Worm (Caenorhabditis elegans) whole organism, young adult: ENCODE results near the gene szy-20.

Experiments
- F10E7.11 ChIP-seq: sonication (generic microtip); optimal IDR thresholded peaks from 2 replicates; lab custom pipeline; 2017; ENCODE audit warnings: mild to moderate bottlenecking, missing genetic modification characterization, moderate library complexity, missing compliant biosample characterization
- F37B4.10 ChIP-seq: fragments of 200-800 bp; sonication (Bioruptor generic); IDR thresholded peaks from 2 replicates; pipeline ENCODE4 v1.3.6; 2022; ENCODE audit warnings: missing genetic modification characterization, missing compliant biosample characterization
- F39B2.1 ChIP-seq: fragments of 200-800 bp; sonication (Bioruptor generic); IDR thresholded peaks from 2 replicates; pipeline ENCODE4 v1.3.6; 2022; ENCODE audit warnings: missing genetic modification reagents, missing genetic modification characterization, missing compliant biosample characterization
- F55B11.4 ChIP-seq: sonication (generic microtip); optimal IDR thresholded peaks from 2 replicates; lab custom pipeline; 2016; ENCODE audit warnings: missing compliant biosample characterization, missing genetic modification characterization, borderline replicate concordance; ENCODE audit not compliant: insufficient read depth
- F57C9.4 ChIP-seq: sonication (generic microtip); optimal IDR thresholded peaks from 2 replicates; lab custom pipeline; 2017; ENCODE audit warnings: mild to moderate bottlenecking, missing genetic modification characterization, missing compliant biosample characterization
- K11D2.4 ChIP-seq: fragments of 200-800 bp; sonication (Bioruptor generic); IDR thresholded peaks from 2 replicates; pipeline ENCODE4 v1.3.6; 2022; ENCODE audit warnings: missing genetic modification reagents, missing genetic modification characterization, missing compliant biosample characterization
- K12H6.12 ChIP-seq: fragments of 200-800 bp; sonication (Bioruptor generic); optimal IDR thresholded peaks from 2 replicates; lab custom pipeline; 2018; ENCODE audit warnings: mild to moderate bottlenecking, missing genetic modification characterization, missing compliant biosample characterization
- T26A5.8 ChIP-seq: sonication (generic microtip); optimal IDR thresholded peaks from 2 replicates; lab custom pipeline; 2016; ENCODE audit warnings: missing genetic modification characterization, missing compliant biosample characterization
- Y53G8AR.9 ChIP-seq: fragments of 200-800 bp; sonication (Bioruptor generic); conservative IDR thresholded peaks from 2 replicates; pipeline ENCODE4 v1.3.6; 2022; ENCODE audit warnings: missing genetic modification reagents, missing genetic modification characterization, missing compliant biosample characterization
- Y56A3A.18 ChIP-seq: fragments of 200-800 bp; sonication (Bioruptor generic); IDR thresholded peaks from 2 replicates; pipeline ENCODE4 v1.3.6; 2022; ENCODE audit warnings: missing genetic modification reagents, missing genetic modification characterization, missing compliant biosample characterization
- Y67H2A.10 ChIP-seq: fragments of 200-800 bp; sonication (Bioruptor generic); conservative IDR thresholded peaks from 2 replicates; pipeline ENCODE4 v1.3.6; 2022; ENCODE audit warnings: missing genetic modification reagents, missing genetic modification characterization, missing compliant biosample characterization
- Y79H2A.3 ChIP-seq: fragments of 200-800 bp; sonication (Bioruptor generic); conservative IDR thresholded peaks from 2 replicates; pipeline ENCODE4 v1.3.6; 2022; ENCODE audit warnings: missing genetic modification reagents, missing genetic modification characterization, missing compliant biosample characterization
- Y95B8A.8 ChIP-seq: fragments of 200-800 bp; sonication (Bioruptor generic); IDR thresholded peaks from 2 replicates; pipeline ENCODE4 v1.3.6; 2022; ENCODE audit warnings: missing genetic modification reagents, missing genetic modification characterization, missing compliant biosample characterization
- ama-1 ChIP-seq, 3 experiments: fragments of 150-350 bp in 1 of 3; sonication (generic microtip) in 2 of 3; optimal IDR thresholded peaks; 2 replicates each; lab custom pipeline; 2014 to 2018; ENCODE audit warnings: missing biosample characterization in 2 of 3, missing genetic modification characterization in 2 of 3, missing genetic modification reagents in 2 of 3
- atf-7 ChIP-seq: sonication (generic microtip); optimal IDR thresholded peaks from 2 replicates; lab custom pipeline; 2017; ENCODE audit warnings: mild to moderate bottlenecking, missing genetic modification characterization, missing compliant biosample characterization
- attf-3 ChIP-seq: fragments of 200-800 bp; sonication (Bioruptor generic); conservative IDR thresholded peaks from 2 replicates; pipeline ENCODE4 v1.3.6; 2022; ENCODE audit warnings: missing genetic modification reagents, missing genetic modification characterization, missing compliant biosample characterization
- ccch-3 ChIP-seq: fragments of 200-800 bp; sonication (Bioruptor generic); optimal IDR thresholded peaks from 2 replicates; lab custom pipeline; 2018; ENCODE audit warnings: mild to moderate bottlenecking, missing genetic modification characterization, missing compliant biosample characterization
- ceh-58 ChIP-seq: fragments of 200-800 bp; sonication (Bioruptor generic); IDR thresholded peaks from 2 replicates; pipeline ENCODE4 v1.3.6; 2022; ENCODE audit warnings: missing genetic modification characterization, missing compliant biosample characterization
- ceh-79 ChIP-seq: sonication (generic microtip); optimal IDR thresholded peaks from 2 replicates; lab custom pipeline; 2017; ENCODE audit warnings: mild to moderate bottlenecking, missing genetic modification characterization, missing compliant biosample characterization
- ceh-91 ChIP-seq: fragments of 200-800 bp; sonication (Bioruptor generic); IDR thresholded peaks from 2 replicates; pipeline ENCODE4 v1.3.6; 2022; ENCODE audit warnings: missing genetic modification reagents, missing genetic modification characterization, missing compliant biosample characterization
- chd-7 ChIP-seq: sonication (generic microtip); optimal IDR thresholded peaks from 2 replicates; lab custom pipeline; 2016; ENCODE audit warnings: mild to moderate bottlenecking, missing genetic modification characterization, moderate library complexity, missing compliant biosample characterization
- efl-1 ChIP-seq: fragments of 150-350 bp; optimal IDR thresholded peaks from 2 replicates; lab custom pipeline; 2014; ENCODE audit warnings: missing biosample characterization, missing genetic modification reagents, missing genetic modification characterization
- egl-18 ChIP-seq: fragments of 200-800 bp; sonication (Bioruptor generic); IDR thresholded peaks from 2 replicates; pipeline ENCODE4 v1.3.6; 2022; ENCODE audit warnings: missing genetic modification reagents, missing genetic modification characterization, missing compliant biosample characterization
- egl-44 ChIP-seq: fragments of 200-800 bp; sonication (Bioruptor generic); IDR thresholded peaks from 2 replicates; pipeline ENCODE4 v1.3.6; 2022; ENCODE audit warnings: missing genetic modification reagents, missing genetic modification characterization, missing compliant biosample characterization
- ekl-4 ChIP-seq: fragments of 200-800 bp; sonication (Bioruptor generic); IDR thresholded peaks from 2 replicates; pipeline ENCODE4 v1.3.6; 2022; ENCODE audit warnings: missing genetic modification reagents, missing genetic modification characterization, missing compliant biosample characterization
- ets-4 ChIP-seq: fragments of 200-800 bp; sonication (Bioruptor generic); optimal IDR thresholded peaks from 2 replicates; lab custom pipeline; 2018; ENCODE audit warnings: mild to moderate bottlenecking, missing genetic modification characterization, missing compliant biosample characterization
- hmg-20 ChIP-seq: fragments of 200-800 bp; sonication (Bioruptor generic); IDR thresholded peaks from 2 replicates; pipeline ENCODE4 v1.3.6; 2022; ENCODE audit warnings: missing genetic modification reagents, missing genetic modification characterization, missing compliant biosample characterization
- hrde-1 ChIP-seq: sonication (generic microtip); optimal IDR thresholded peaks from 2 replicates; lab custom pipeline; 2016; ENCODE audit warnings: missing genetic modification characterization, mild to moderate bottlenecking, missing compliant biosample characterization, moderate library complexity, missing genotype, missing genetic modification reagents, borderline replicate concordance
- hsf-1 ChIP-seq: fragments of 200-800 bp; sonication (Bioruptor generic); IDR thresholded peaks from 2 replicates; pipeline ENCODE4 v1.3.6; 2022; ENCODE audit warnings: missing genetic modification reagents, missing genetic modification characterization, missing compliant biosample characterization
- lag-1 ChIP-seq: fragments of 200-800 bp; sonication (Bioruptor generic); IDR thresholded peaks from 2 replicates; pipeline ENCODE4 v1.3.6; 2022; ENCODE audit warnings: missing genetic modification reagents, missing genetic modification characterization, missing compliant biosample characterization
- lin-26 ChIP-seq: fragments of 200-800 bp; sonication (Bioruptor generic); IDR thresholded peaks from 2 replicates; pipeline ENCODE4 v1.3.6; 2022; ENCODE audit warnings: missing genetic modification reagents, missing genetic modification characterization, missing compliant biosample characterization
- lin-35 ChIP-seq, 3 experiments: fragments of 150-350 bp in 2 of 3; sonication (generic microtip) in 1 of 3; optimal IDR thresholded peaks; 2 replicates each; lab custom pipeline; 2014 to 2018; ENCODE audit warnings: missing biosample characterization in 3 of 3, missing genetic modification characterization in 3 of 3, missing genetic modification reagents in 3 of 3
- lin-54 ChIP-seq: fragments of 200-800 bp; sonication (Bioruptor generic); optimal IDR thresholded peaks from 2 replicates; lab custom pipeline; 2018; ENCODE audit warnings: mild to moderate bottlenecking, missing genetic modification characterization, missing compliant biosample characterization
- madf-3 ChIP-seq: fragments of 200-800 bp; sonication (Bioruptor generic); IDR thresholded peaks from 2 replicates; pipeline ENCODE4 v1.3.6; 2022; ENCODE audit warnings: missing genetic modification reagents, missing genetic modification characterization, missing compliant biosample characterization
- madf-6 ChIP-seq: fragments of 200-800 bp; sonication (Bioruptor generic); IDR thresholded peaks from 2 replicates; pipeline ENCODE4 v1.3.6; 2022; ENCODE audit warnings: missing genetic modification reagents, missing genetic modification characterization, missing compliant biosample characterization
- mes-4 ChIP-seq: sonication (generic microtip); optimal IDR thresholded peaks from 2 replicates; lab custom pipeline; 2016; ENCODE audit warnings: missing genotype, missing genetic modification characterization, missing compliant biosample characterization
- nfya-1 ChIP-seq: sonication (generic microtip); optimal IDR thresholded peaks from 2 replicates; lab custom pipeline; 2017; ENCODE audit warnings: antibody characterized with exemption, missing compliant biosample characterization, missing genetic modification characterization, borderline replicate concordance; ENCODE audit not compliant: insufficient read depth
- nfya-2 ChIP-seq: fragments of 200-800 bp; sonication (Bioruptor generic); IDR thresholded peaks from 2 replicates; pipeline ENCODE4 v1.3.6; 2022; ENCODE audit warnings: missing genetic modification reagents, missing genetic modification characterization, missing compliant biosample characterization
- nhr-120 ChIP-seq: fragments of 200-800 bp; sonication (Bioruptor generic); IDR thresholded peaks from 2 replicates; pipeline ENCODE4 v1.3.6; 2022; ENCODE audit warnings: missing genetic modification characterization, missing compliant biosample characterization
- pha-4 ChIP-seq: fragments of 150-350 bp; sonication (generic microtip); optimal IDR thresholded peaks from 2 replicates; lab custom pipeline; 2014; ENCODE audit warnings: missing biosample characterization, missing genetic modification reagents, missing genetic modification characterization
- rcor-1 ChIP-seq: fragments of 200-800 bp; sonication (Bioruptor generic); IDR thresholded peaks from 2 replicates; pipeline ENCODE4 v1.3.6; 2022; ENCODE audit warnings: missing genetic modification reagents, missing genetic modification characterization, missing compliant biosample characterization
- repo-1 ChIP-seq: sonication (generic microtip); optimal IDR thresholded peaks from 2 replicates; lab custom pipeline; 2017; ENCODE audit warnings: mild to moderate bottlenecking, missing genetic modification characterization, missing compliant biosample characterization
- rpc-1 ChIP-seq, 2 experiments: fragments of 150-350 bp in 1 of 2; sonication (generic microtip) in 1 of 2; optimal IDR thresholded peaks; 2 replicates each; lab custom pipeline; 2014 to 2018; ENCODE audit warnings: missing biosample characterization in 1 of 2, missing genetic modification characterization in 1 of 2, missing genetic modification reagents in 1 of 2, missing genotype in 1 of 2
- sptf-2 ChIP-seq: fragments of 200-800 bp; sonication (Bioruptor generic); optimal IDR thresholded peaks from 2 replicates; lab custom pipeline; 2018; ENCODE audit warnings: mild to moderate bottlenecking, missing genetic modification characterization, missing compliant biosample characterization
- tbx-9 ChIP-seq: sonication (generic microtip); optimal IDR thresholded peaks from 2 replicates; lab custom pipeline; 2016; ENCODE audit warnings: borderline replicate concordance, missing genetic modification characterization, inconsistent platforms, missing compliant biosample characterization
- zfh-2 ChIP-seq: fragments of 200-800 bp; sonication (Bioruptor generic); conservative IDR thresholded peaks from 2 replicates; pipeline ENCODE4 v1.3.6; 2022; ENCODE audit warnings: missing genetic modification reagents, missing genetic modification characterization, missing compliant biosample characterization
- ztf-22 ChIP-seq: fragments of 200-800 bp; sonication (Bioruptor generic); optimal IDR thresholded peaks from 2 replicates; lab custom pipeline; 2018; ENCODE audit warnings: mild to moderate bottlenecking, missing genetic modification characterization, moderate library complexity, missing compliant biosample characterization
- ztf-6 ChIP-seq: fragments of 200-800 bp; sonication (Bioruptor generic); IDR thresholded peaks from 2 replicates; pipeline ENCODE4 v1.3.6; 2022; ENCODE audit warnings: missing genetic modification reagents, missing genetic modification characterization, missing compliant biosample characterization

The szy-20 gene

DNA sequence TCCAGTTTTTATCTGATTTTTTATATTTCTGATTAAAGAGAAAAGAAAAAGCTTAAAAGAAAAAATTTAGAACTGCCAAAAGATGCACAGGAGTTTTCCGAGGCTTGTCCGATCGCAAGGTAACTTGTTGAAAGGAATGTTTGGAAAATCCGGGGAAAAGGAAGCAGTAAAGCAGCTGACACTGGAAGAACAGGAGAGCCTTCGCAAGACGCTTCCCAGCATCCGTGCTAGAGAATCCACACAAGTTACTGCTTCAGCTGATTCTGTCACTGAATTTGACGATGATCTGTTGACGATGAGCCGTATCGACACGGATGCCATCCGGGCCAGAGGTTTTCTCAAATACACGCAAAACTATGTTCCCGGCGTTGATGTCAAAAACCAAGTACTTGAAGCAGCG lies 39.4 kb downstream of the szy-20 start, which contains the start of gene mrpl-50 (continued):
- TF ChIP-seq ama-1 (optimal IDR thresholded peaks at IDR 0.05; lab: Kevin White, UChicago), result no peak
- TF ChIP-seq ama-1 (GFP tag; optimal IDR thresholded peaks at IDR 0.05; lab: Kevin White, UChicago), result peak in 1 of 2 experiments; percentile 30
- TF ChIP-seq nhr-120 (GFP tag; lab: Robert Waterston, UW), result no peak
- TF ChIP-seq rcor-1, result no peak
- TF ChIP-seq ceh-58 (GFP tag; lab: Robert Waterston, UW), result no peak
- TF ChIP-seq F10E7.11 (tag; lab: Kevin White, UChicago), result no peak
- no peak for TF ChIP-seq efl-1 (GFP tag; lab: Kevin White, UChicago)
- TF ChIP-seq mes-4 (tag; lab: Kevin White, UChicago), result no peak
- TF ChIP-seq Y95B8A.8 (GFP tag; lab: Robert Waterston, UW), result no peak
- TF ChIP-seq K11D2.4 (GFP tag; lab: Robert Waterston, UW), result no peak
- TF ChIP-seq atf-7 (tag; lab: Kevin White, UChicago), result no peak
- peak; percentile 29; the same call in 1 of the 2 replicates for TF ChIP-seq zfh-2 (GFP tag; lab: Robert Waterston, UW)
- no peak for TF ChIP-seq Y67H2A.10 (GFP tag; lab: Robert Waterston, UW)
- no peak for TF ChIP-seq hmg-20 (GFP tag; lab: Robert Waterston, UW)
- no peak for TF ChIP-seq ets-4 (GFP tag; lab: Kevin White, UChicago)
- TF ChIP-seq ceh-79 (tag; lab: Kevin White, UChicago), result no peak
- no peak for TF ChIP-seq pha-4 (tag; lab: Kevin White, UChicago)
- peak; percentile 50 for TF ChIP-seq ekl-4
- no peak for TF ChIP-seq lag-1 (GFP tag; lab: Robert Waterston, UW)
- TF ChIP-seq T26A5.8 (tag; lab: Kevin White, UChicago), result peak; percentile 31
- no peak for TF ChIP-seq Y79H2A.3 (GFP tag; lab: Robert Waterston, UW)
- no peak for TF ChIP-seq F57C9.4 (tag; lab: Kevin White, UChicago)
- no peak for TF ChIP-seq ztf-22 (GFP tag; lab: Kevin White, UChicago)
- peak; percentile 71 for TF ChIP-seq madf-3
- TF ChIP-seq hrde-1, result no peak
- no peak for TF ChIP-seq F55B11.4 (tag; lab: Kevin White, UChicago)
- no peak for TF ChIP-seq egl-44 (GFP tag; lab: Robert Waterston, UW)
- no peak for TF ChIP-seq ccch-3 (GFP tag; lab: Kevin White, UChicago)
- TF ChIP-seq nfya-2 (GFP tag; lab: Robert Waterston, UW), result no peak
- TF ChIP-seq Y56A3A.18 (GFP tag; lab: Robert Waterston, UW), result peak; percentile 36; the same call in 1 of the 2 replicates
- TF ChIP-seq lin-26 (GFP tag; lab: Robert Waterston, UW), result no peak
- no peak for TF ChIP-seq egl-18 (GFP tag; lab: Robert Waterston, UW)
- TF ChIP-seq lin-35 (GFP tag; optimal IDR thresholded peaks at IDR 0.05; lab: Kevin White, UChicago), result no peak
- TF ChIP-seq chd-7 (tag; lab: Kevin White, UChicago), result peak; percentile 9
- TF ChIP-seq Y53G8AR.9 (GFP tag; lab: Robert Waterston, UW), result peak; percentile 76; the same call in 1 of the 2 replicates
- no peak for TF ChIP-seq F37B4.10 (GFP tag; lab: Robert Waterston, UW)
- TF ChIP-seq hsf-1, result 0 out of 2 replicates have a peak, but pooled peaks have one; percentile 21
- no peak for TF ChIP-seq attf-3
- peak; percentile 65 for TF ChIP-seq madf-6 (GFP tag; lab: Robert Waterston, UW)
- TF ChIP-seq lin-54 (GFP tag; lab: Kevin White, UChicago), result no peak
- TF ChIP-seq repo-1 (tag; lab: Kevin White, UChicago), result peak; percentile 59
- no peak for TF ChIP-seq sptf-2 (GFP tag; lab: Kevin White, UChicago)
- no peak for TF ChIP-seq ceh-91 (GFP tag; lab: Robert Waterston, UW)
- TF ChIP-seq ztf-6 (GFP tag; lab: Robert Waterston, UW), result no peak
- TF ChIP-seq tbx-9, result no peak
- no peak for TF ChIP-seq K12H6.12 (tag; lab: Kevin White, UChicago)
- TF ChIP-seq nfya-1 (tag; lab: Kevin White, UChicago), result no peak
- no peak for TF ChIP-seq rpc-1 (optimal IDR thresholded peaks at IDR 0.05; lab: Kevin White, UChicago)
- TF ChIP-seq rpc-1 (tag; optimal IDR thresholded peaks at IDR 0.05; lab: Kevin White, UChicago), result no peak
- TF ChIP-seq F39B2.1, result 0 out of 2 replicates have a peak, but pooled peaks have one; percentile 57
